Worm (Caenorhabditis elegans) whole organism, midembryonic: ENCODE measurements around the gene fbn-1.
"Not testable (repeated sequence)": the region's sequence is repeated elsewhere in the genome, so short reads cannot be mapped to it uniquely, and the experiment has no call there.

Source experiments
- T22C8.4 ChIP-seq: fragments of 200-800 bp; sonication (Bioruptor generic); IDR thresholded peaks from 2 replicates; pipeline ENCODE4 v1.3.6; 2022; ENCODE audit warnings: missing genetic modification characterization, missing compliant biosample characterization
- tab-1 ChIP-seq: fragments of 200-800 bp; sonication (Bioruptor generic); IDR thresholded peaks from 2 replicates; pipeline ENCODE4 v1.3.6; 2022; ENCODE audit warnings: missing genetic modification characterization, missing compliant biosample characterization

DNA sequence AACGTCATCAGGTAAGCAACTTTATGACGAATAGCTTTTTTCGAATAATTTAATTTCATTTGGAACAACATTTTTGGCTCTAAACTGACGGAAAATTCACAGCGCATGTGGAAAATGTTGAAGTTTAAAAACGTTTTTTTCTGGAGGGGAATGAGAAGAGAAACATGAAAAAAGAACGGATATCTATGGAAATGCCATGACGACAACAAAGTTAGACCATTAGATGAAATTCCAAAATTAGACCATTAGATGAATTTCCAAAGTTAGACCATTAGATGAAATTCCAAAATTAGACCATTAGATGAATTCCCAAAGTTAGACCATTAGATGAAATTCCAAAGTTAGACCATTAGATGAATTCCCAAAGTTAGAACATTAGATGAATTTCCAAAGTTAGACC lies 30.7 kb upstream of the fbn-1 start, which contains the start of gene Y80D4G.2:
- not testable (repeated sequence) for TF ChIP-seq tab-1 (GFP tag; lab: Robert Waterston, UW); T22C8.4
